Worm (Caenorhabditis elegans) whole organism, late embryonic: Measurements from ENCODE around the gene F10D2.10.

ENCODE experiments used
- C38D4.7 ChIP-seq: fragments of 200-800 bp; sonication (Bioruptor generic); optimal IDR thresholded peaks from 2 replicates; lab custom pipeline; 2018; ENCODE audit warnings: mild to moderate bottlenecking, missing genetic modification characterization, moderate library complexity, missing compliant biosample characterization
- ama-1 ChIP-seq: fragments of 150-350 bp; optimal IDR thresholded peaks from 2 replicates; lab custom pipeline; 2014
- ceh-2 ChIP-seq: sonication (generic microtip); optimal IDR thresholded peaks from 2 replicates; lab custom pipeline; 2016; ENCODE audit warnings: missing genotype, missing genetic modification characterization, missing compliant biosample characterization
- ceh-22 ChIP-seq: sonication (generic microtip); optimal IDR thresholded peaks from 2 replicates; lab custom pipeline; 2017; ENCODE audit warnings: missing biosample characterization, missing genetic modification characterization
- ceh-31 ChIP-seq: sonication (generic microtip); optimal IDR thresholded peaks from 2 replicates; lab custom pipeline; 2016; ENCODE audit warnings: missing genetic modification characterization, missing compliant biosample characterization
- eyg-1 ChIP-seq: sonication (generic microtip); optimal IDR thresholded peaks from 2 replicates; lab custom pipeline; 2016; ENCODE audit warnings: missing genotype, missing genetic modification characterization, missing compliant biosample characterization
- fax-1 ChIP-seq: sonication (generic microtip); optimal IDR thresholded peaks from 2 replicates; lab custom pipeline; 2016; ENCODE audit warnings: missing genotype, missing genetic modification characterization, missing compliant biosample characterization
- pqm-1 ChIP-seq: sonication (generic microtip); optimal IDR thresholded peaks from 2 replicates; lab custom pipeline; 2016; ENCODE audit warnings: missing genetic modification characterization, missing compliant biosample characterization
- syd-9 ChIP-seq: sonication (generic microtip); optimal IDR thresholded peaks from 2 replicates; lab custom pipeline; 2016; ENCODE audit warnings: mild to moderate bottlenecking, missing genetic modification characterization, moderate library complexity, missing compliant biosample characterization

- no peak for TF ChIP-seq ama-1 (lab: Kevin White, UChicago)
- no peak for TF ChIP-seq eyg-1 (tag; lab: Kevin White, UChicago)
- no peak for TF ChIP-seq fax-1 (tag; lab: Kevin White, UChicago)
- no peak for TF ChIP-seq ceh-22 (tag; lab: Kevin White, UChicago)
- TF ChIP-seq syd-9 (tag; lab: Kevin White, UChicago): no peak
- no peak for TF ChIP-seq C38D4.7 (GFP tag; lab: Kevin White, UChicago)
- TF ChIP-seq ceh-2 (tag; lab: Kevin White, UChicago): no peak
- no peak for TF ChIP-seq pqm-1 (tag; lab: Kevin White, UChicago)
- TF ChIP-seq ceh-31: no peak
Observed at ce11 chrV:7106499-7107152, 49.4 kb downstream of the F10D2.10 start.
